Fruit fly (Drosophila melanogaster): ENCODE measurements around the gene mid.

The mid gene

DNA sequence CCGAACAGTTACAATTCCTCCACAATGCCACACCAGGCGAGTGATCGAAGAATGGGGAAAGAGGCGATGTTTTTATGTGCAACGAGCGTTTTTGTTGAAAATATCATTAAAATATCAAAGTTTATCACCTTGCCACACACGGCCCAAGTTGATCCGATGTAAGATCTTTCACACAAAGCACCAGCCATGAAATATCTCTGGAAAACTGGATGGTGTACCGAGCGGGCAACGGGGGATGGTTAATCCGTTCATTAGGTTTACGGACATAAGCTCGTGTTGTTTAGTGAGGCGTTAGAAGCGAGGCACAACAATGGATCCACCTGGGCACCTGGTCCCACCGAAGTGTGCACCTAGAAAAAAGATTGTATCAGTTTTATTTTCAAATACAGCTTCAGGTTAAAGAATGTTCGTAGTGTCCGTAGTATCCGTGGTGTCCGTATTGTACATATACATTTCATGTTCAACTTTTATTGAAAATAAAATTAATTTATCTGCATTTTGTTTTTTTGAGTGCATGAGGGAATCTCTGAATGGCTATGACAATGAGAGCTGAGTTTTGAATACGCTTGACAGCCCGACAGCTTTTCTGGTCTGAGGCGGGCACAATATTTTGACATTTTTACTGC is 35.1 kb downstream of the mid start (continued):
- TF ChIP-seq CG12391 (tag; optimal IDR thresholded peaks at IDR 0.05), result peak; percentile 66
- TF ChIP-seq CG1529 (GFP tag; optimal IDR thresholded peaks at IDR 0.05), result peak; percentile 41
- peak; percentile 61 for TF ChIP-seq Dad (GFP tag; optimal IDR thresholded peaks at IDR 0.05)
- peak; percentile 34 for TF ChIP-seq twi (tag; optimal IDR thresholded peaks at IDR 0.05)
- peak; percentile 74 for TF ChIP-seq CG31441 (GFP tag; IDR thresholded peaks at IDR 0.05)
- peak; percentile 63 for TF ChIP-seq CG32532 (GFP tag; IDR thresholded peaks at IDR 0.05)
- TF ChIP-seq CG6254 (GFP tag; optimal IDR thresholded peaks at IDR 0.05), result peak; percentile 52
- peak; percentile 61 for TF ChIP-seq CG2875 (GFP tag; optimal IDR thresholded peaks at IDR 0.05)
- no peak for TF ChIP-seq yki (optimal IDR thresholded peaks at IDR 0.05)
- peak; percentile 80 for TF ChIP-seq CG10979 (tag; optimal IDR thresholded peaks at IDR 0.05)
- no peak for TF ChIP-seq CG31365 (tag; optimal IDR thresholded peaks at IDR 0.05)
- TF ChIP-seq CG10462 (GFP tag; optimal IDR thresholded peaks at IDR 0.05), result peak; percentile 9
- no peak for TF ChIP-seq sc (optimal IDR thresholded peaks at IDR 0.05)
- peak; percentile 46 for TF ChIP-seq sc (GFP tag; optimal IDR thresholded peaks at IDR 0.05)
- TF ChIP-seq kni (GFP tag; optimal IDR thresholded peaks at IDR 0.05), result no peak
- TF ChIP-seq CG11504 (tag; optimal IDR thresholded peaks at IDR 0.05), result peak; percentile 73
- TF ChIP-seq CG15073 (GFP tag; optimal IDR thresholded peaks at IDR 0.05), result no peak
- 0 out of 3 replicates have a peak, but pooled peaks have one; percentile 56 for TF ChIP-seq Mrtf (GFP tag; IDR thresholded peaks at IDR 0.05)
- no peak for TF ChIP-seq Dip2 (GFP tag; IDR thresholded peaks at IDR 0.05)
- no peak for TF ChIP-seq Bdp1 (GFP tag; optimal IDR thresholded peaks at IDR 0.05)
- TF ChIP-seq Trl (optimal IDR thresholded peaks at IDR 0.05), result no peak
- peak; percentile 53 for TF ChIP-seq Trl (GFP tag; optimal IDR thresholded peaks at IDR 0.05)
- 0 out of 2 replicates have a peak, but pooled peaks have one; percentile 19 for TF ChIP-seq sim (GFP tag; IDR thresholded peaks at IDR 0.05)
- peak; percentile 57 for TF ChIP-seq az2 (GFP tag; optimal IDR thresholded peaks at IDR 0.05)
- no peak for TF ChIP-seq ac (GFP tag; optimal IDR thresholded peaks at IDR 0.05)
- TF ChIP-seq CG10267 (tag; optimal IDR thresholded peaks at IDR 0.05), result peak; percentile 66
- peak; percentile 60 for TF ChIP-seq gcm (GFP tag; optimal IDR thresholded peaks at IDR 0.05)
- TF ChIP-seq CG6791 (GFP tag; IDR thresholded peaks at IDR 0.05; ENCODE audit: partially characterized antibody), result no peak
- TF ChIP-seq p53 (GFP tag; optimal IDR thresholded peaks at IDR 0.05), result no peak
- TF ChIP-seq CG6683 (GFP tag; optimal IDR thresholded peaks at IDR 0.05), result no peak
- peak; percentile 36 for TF ChIP-seq NC2β (GFP tag; optimal IDR thresholded peaks at IDR 0.05)
- TF ChIP-seq z (GFP tag; IDR thresholded peaks at IDR 0.05), result no peak
- peak; percentile 77 for TF ChIP-seq zfh1 (GFP tag; IDR thresholded peaks at IDR 0.05)
- TF ChIP-seq CG7357 (GFP tag; IDR thresholded peaks at IDR 0.05), result peak; percentile 12; the same call in 1 of the 3 replicates
- peak; percentile 2 for TF ChIP-seq fu2 (GFP tag; optimal IDR thresholded peaks at IDR 0.05)
- TF ChIP-seq CG18619 (GFP tag; optimal IDR thresholded peaks at IDR 0.05), result peak; percentile 15
- TF ChIP-seq CG14860 (GFP tag; IDR thresholded peaks at IDR 0.05; ENCODE audit: partially characterized antibody), result no peak
- TF ChIP-seq tin (GFP tag; optimal IDR thresholded peaks at IDR 0.05), result peak; percentile 39
- no peak for TF ChIP-seq Doc3 (GFP tag; IDR thresholded peaks at IDR 0.05; ENCODE audit: partially characterized antibody)
- peak; percentile 77 for TF ChIP-seq Rfx (GFP tag; IDR thresholded peaks at IDR 0.05)
- TF ChIP-seq Dip3 (GFP tag; optimal IDR thresholded peaks at IDR 0.05), result no peak
- TF ChIP-seq Optix (GFP tag; IDR thresholded peaks at IDR 0.05), result peak; percentile 45; the same call in 1 of the 3 replicates
- TF ChIP-seq fd64A (GFP tag; optimal IDR thresholded peaks at IDR 0.05), result no peak
- TF ChIP-seq CG5245 (GFP tag; optimal IDR thresholded peaks at IDR 0.05), result peak; percentile 52
- TF ChIP-seq CG10209 (GFP tag; optimal IDR thresholded peaks at IDR 0.05), result peak; percentile 43
- no peak for TF ChIP-seq D (optimal IDR thresholded peaks at IDR 0.05)
- TF ChIP-seq D (GFP tag; optimal IDR thresholded peaks at IDR 0.05), result peak; percentile 60
- TF ChIP-seq gt (GFP tag; IDR thresholded peaks at IDR 0.05), result peak; percentile 43; the same call in 1 of the 2 replicates
- TF ChIP-seq CG7987 (GFP tag; optimal IDR thresholded peaks at IDR 0.05), result no peak
- TF ChIP-seq CG15601 (tag; optimal IDR thresholded peaks at IDR 0.05), result peak; percentile 72
- no peak for TF ChIP-seq hb (GFP tag; IDR thresholded peaks at IDR 0.05; ENCODE audit: partially characterized antibody)

Data from whole organism, embryonic.